Worm (Caenorhabditis elegans) whole organism, L4 larva: Measurements from ENCODE around the gene R09A8.5.

ENCODE experiments used
- F10B5.3 ChIP-seq: sonication (generic microtip); optimal IDR thresholded peaks from 2 replicates; lab custom pipeline; 2016; ENCODE audit warnings: mild to moderate bottlenecking, missing genetic modification characterization, missing compliant biosample characterization
- T26A8.4 ChIP-seq: fragments of 200-800 bp; sonication (Bioruptor generic); IDR thresholded peaks from 2 replicates; pipeline ENCODE4 v1.3.6; 2022; ENCODE audit warnings: missing genetic modification characterization, missing compliant biosample characterization
- Y105C5A.15 ChIP-seq: fragments of 200-800 bp; sonication (Bioruptor generic); IDR thresholded peaks from 2 replicates; pipeline ENCODE4 v1.3.6; 2022; ENCODE audit warnings: missing genetic modification characterization, missing compliant biosample characterization
- Y75B8A.6 ChIP-seq: fragments of 200-800 bp; sonication (Bioruptor generic); IDR thresholded peaks from 2 replicates; pipeline ENCODE4 v1.3.6; 2022; ENCODE audit warnings: missing genetic modification reagents, missing genetic modification characterization, missing compliant biosample characterization
- aha-1 ChIP-seq: fragments of 150-350 bp; peaks from one replicate; lab custom pipeline; 2014; ENCODE audit warnings: missing biosample characterization, missing genetic modification characterization
- ceh-28 ChIP-seq: fragments of 150-350 bp; optimal IDR thresholded peaks from 2 replicates; lab custom pipeline; 2014; ENCODE audit warnings: missing biosample characterization, missing genetic modification reagents, missing genetic modification characterization
- ceh-32 ChIP-seq: sonication (generic microtip); optimal IDR thresholded peaks from 2 replicates; lab custom pipeline; 2016; ENCODE audit warnings: mild to moderate bottlenecking, missing genetic modification characterization, missing compliant biosample characterization; ENCODE audit not compliant: poor library complexity
- ceh-82 ChIP-seq: sonication (generic microtip); optimal IDR thresholded peaks from 2 replicates; lab custom pipeline; 2017; ENCODE audit warnings: missing biosample characterization, missing genetic modification characterization
- ces-1 ChIP-seq: fragments of 150-350 bp; sonication (generic microtip); optimal IDR thresholded peaks from 4 replicates; lab custom pipeline; 2014; ENCODE audit warnings: missing biosample characterization, missing genetic modification reagents, missing genetic modification characterization
- cey-2 ChIP-seq: sonication (generic microtip); optimal IDR thresholded peaks from 3 replicates; lab custom pipeline; 2017; ENCODE audit warnings: missing genetic modification characterization, mild to moderate bottlenecking, missing compliant biosample characterization, antibody characterized with exemption, borderline replicate concordance; ENCODE audit not compliant: insufficient read depth
- ctbp-1 ChIP-seq: fragments of 200-800 bp; sonication (Bioruptor generic); IDR thresholded peaks from 2 replicates; pipeline ENCODE4 v1.3.6; 2022; ENCODE audit warnings: missing genetic modification reagents, missing genetic modification characterization, missing compliant biosample characterization
- daf-12 ChIP-seq: fragments of 150-350 bp; optimal IDR thresholded peaks from 2 replicates; lab custom pipeline; 2014; ENCODE audit warnings: missing biosample characterization, missing genetic modification reagents, missing genetic modification characterization
- daf-16 ChIP-seq, 3 experiments: sonication (generic microtip); optimal IDR thresholded peaks; 2 replicates each; lab custom pipeline; 2016 to 2017; ENCODE audit warnings: missing genetic modification characterization in 3 of 3, missing genetic modification reagents in 3 of 3, mild to moderate bottlenecking in 2 of 3, missing compliant biosample characterization in 2 of 3, missing biosample characterization in 1 of 3, moderate library complexity in 1 of 3
- daf-8 ChIP-seq: fragments of 200-800 bp; sonication (Bioruptor generic); IDR thresholded peaks from 2 replicates; pipeline ENCODE4 v1.3.6; 2022; ENCODE audit warnings: missing genetic modification characterization, missing compliant biosample characterization
- dmd-6 ChIP-seq: fragments of 200-800 bp; sonication (Bioruptor generic); IDR thresholded peaks from 2 replicates; pipeline ENCODE4 v1.3.6; 2022; ENCODE audit warnings: missing genetic modification reagents, missing genetic modification characterization, missing compliant biosample characterization
- dmd-9 ChIP-seq: fragments of 200-800 bp; sonication (Bioruptor generic); IDR thresholded peaks from 2 replicates; pipeline ENCODE4 v1.3.6; 2022; ENCODE audit warnings: missing genetic modification reagents, missing genetic modification characterization, missing compliant biosample characterization
- dpl-1 ChIP-seq: fragments of 150-350 bp; optimal IDR thresholded peaks from 2 replicates; lab custom pipeline; 2014; ENCODE audit warnings: missing biosample characterization, missing genetic modification reagents, missing genetic modification characterization
- dve-1 ChIP-seq: sonication (generic microtip); optimal IDR thresholded peaks from 2 replicates; lab custom pipeline; 2017; ENCODE audit warnings: antibody characterized with exemption, mild to moderate bottlenecking, missing genetic modification characterization, missing compliant biosample characterization; ENCODE audit not compliant: insufficient read depth
- egl-43 ChIP-seq: fragments of 200-800 bp; sonication (Bioruptor generic); IDR thresholded peaks from 2 replicates; pipeline ENCODE4 v1.3.6; 2022; ENCODE audit warnings: missing genetic modification reagents, missing genetic modification characterization, missing compliant biosample characterization
- hif-1 ChIP-seq, 2 experiments: sonication (generic microtip); optimal IDR thresholded peaks; 2 replicates each; lab custom pipeline; 2016 to 2017; ENCODE audit warnings: missing compliant biosample characterization in 2 of 2, missing genetic modification characterization in 2 of 2, missing genetic modification reagents in 2 of 2, missing genotype in 2 of 2, mild to moderate bottlenecking in 1 of 2
- hlh-11 ChIP-seq: fragments of 200-800 bp; sonication (Bioruptor generic); optimal IDR thresholded peaks from 2 replicates; lab custom pipeline; 2018; ENCODE audit warnings: mild to moderate bottlenecking, missing genetic modification characterization, missing compliant biosample characterization
- hlh-30 ChIP-seq: sonication (generic microtip); optimal IDR thresholded peaks from 2 replicates; lab custom pipeline; 2017; ENCODE audit warnings: antibody characterized with exemption, mild to moderate bottlenecking, missing genetic modification characterization, missing compliant biosample characterization; ENCODE audit not compliant: insufficient read depth
- hmg-1.1 ChIP-seq: fragments of 200-800 bp; sonication (Bioruptor generic); IDR thresholded peaks from 2 replicates; pipeline ENCODE4 v1.3.6; 2022; ENCODE audit warnings: missing genetic modification reagents, missing genetic modification characterization, missing compliant biosample characterization
- lin-13 ChIP-seq: fragments of 150-350 bp; optimal IDR thresholded peaks from 2 replicates; lab custom pipeline; 2014; ENCODE audit warnings: missing biosample characterization, missing genetic modification reagents, missing genetic modification characterization
- lin-29 ChIP-seq: fragments of 200-800 bp; sonication (Bioruptor generic); IDR thresholded peaks from 2 replicates; pipeline ENCODE4 v1.3.6; 2022; ENCODE audit warnings: missing genetic modification reagents, missing genetic modification characterization, missing compliant biosample characterization
- lir-3 ChIP-seq: sonication (generic microtip); optimal IDR thresholded peaks from 2 replicates; lab custom pipeline; 2016; ENCODE audit warnings: mild to moderate bottlenecking, missing genetic modification characterization, missing compliant biosample characterization
- lsy-2 ChIP-seq, 2 experiments: fragments of 150-350 bp in 1 of 2; sonication (generic microtip) in 1 of 2; optimal IDR thresholded peaks; 2 replicates each; lab custom pipeline; 2014 to 2017; ENCODE audit warnings: missing biosample characterization in 2 of 2, missing genetic modification characterization in 2 of 2
- madf-5 ChIP-seq, 2 experiments: fragments of 200-800 bp; sonication (Bioruptor generic); IDR thresholded peaks; 2 replicates each; pipeline ENCODE4 v1.3.6; 2022; ENCODE audit warnings: missing compliant biosample characterization in 2 of 2, missing genetic modification characterization in 2 of 2
- mdl-1 ChIP-seq, 2 experiments: fragments of 150-350 bp in 1 of 2; sonication (generic microtip) in 1 of 2; optimal IDR thresholded peaks; 2 replicates each; lab custom pipeline; 2014 to 2017; ENCODE audit warnings: missing biosample characterization in 2 of 2, missing genetic modification characterization in 2 of 2
- mdt-29 ChIP-seq: fragments of 200-800 bp; sonication (Bioruptor generic); IDR thresholded peaks from 2 replicates; pipeline ENCODE4 v1.3.6; 2022; ENCODE audit warnings: missing genetic modification reagents, missing genetic modification characterization, missing compliant biosample characterization
- mep-1 ChIP-seq: fragments of 150-350 bp; sonication (generic microtip); optimal IDR thresholded peaks from 3 replicates; lab custom pipeline; 2014; ENCODE audit warnings: missing biosample characterization, missing genetic modification characterization
- nhr-11 ChIP-seq: fragments of 150-350 bp; optimal IDR thresholded peaks from 2 replicates; lab custom pipeline; 2014; ENCODE audit warnings: missing biosample characterization, missing genetic modification characterization
- nhr-28 ChIP-seq: fragments of 150-350 bp; optimal IDR thresholded peaks from 2 replicates; lab custom pipeline; 2014; ENCODE audit warnings: missing biosample characterization, missing genetic modification characterization
- nhr-42 ChIP-seq: fragments of 200-800 bp; sonication (Bioruptor generic); IDR thresholded peaks from 2 replicates; pipeline ENCODE4 v1.3.6; 2022; ENCODE audit warnings: missing genetic modification characterization, missing compliant biosample characterization
- nhr-77 ChIP-seq: fragments of 150-350 bp; optimal IDR thresholded peaks from 2 replicates; lab custom pipeline; 2014; ENCODE audit warnings: missing biosample characterization, missing genetic modification characterization
- unc-130 ChIP-seq: sonication (generic microtip); optimal IDR thresholded peaks from 2 replicates; lab custom pipeline; 2016; ENCODE audit warnings: missing genetic modification reagents, missing genetic modification characterization, missing compliant biosample characterization
- unc-62 ChIP-seq, 3 experiments: fragments of 150-350 bp in 1 of 3; sonication (generic microtip); optimal IDR thresholded peaks in 2 of 3; peaks in 1 of 3; 1 replicate in 1 of 3; 2 replicates in 2 of 3; lab custom pipeline; 2014 to 2017; ENCODE audit warnings: missing biosample characterization in 3 of 3, missing genetic modification characterization in 3 of 3, missing genetic modification reagents in 3 of 3, missing genotype in 1 of 3
- zip-2 ChIP-seq: fragments of 150-350 bp; optimal IDR thresholded peaks from 2 replicates; lab custom pipeline; 2014; ENCODE audit warnings: missing biosample characterization, missing genetic modification characterization
- ztf-11 ChIP-seq: fragments of 150-350 bp; optimal IDR thresholded peaks from 2 replicates; lab custom pipeline; 2014; ENCODE audit warnings: missing biosample characterization, missing genetic modification characterization

Gene R09A8.5

DNA sequence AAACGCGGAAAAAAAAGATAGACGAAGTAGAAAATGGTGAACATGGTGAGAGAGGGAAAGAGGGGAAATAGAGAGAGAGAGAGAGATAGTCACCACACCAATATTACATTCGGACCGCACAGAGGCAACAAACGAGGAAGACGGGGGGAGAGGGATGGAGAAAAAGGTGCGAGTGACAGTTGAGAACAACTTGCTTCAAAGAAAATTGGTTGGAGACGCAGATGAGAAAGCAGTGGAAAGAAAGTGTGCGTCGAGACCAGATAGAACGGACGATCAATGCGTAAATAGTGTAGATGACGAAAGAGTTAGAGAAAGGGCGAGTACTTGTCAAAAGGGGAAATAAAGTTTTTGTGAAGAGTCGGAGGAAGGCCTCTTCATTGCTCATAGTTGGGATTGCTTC is 30.0 kb upstream of the R09A8.5 start (continued):
- no peak for TF ChIP-seq unc-130
- TF ChIP-seq egl-43 (GFP tag; lab: Robert Waterston, UW), result peak; percentile 64
- TF ChIP-seq cey-2 (tag; lab: Kevin White, UChicago), result no peak
- TF ChIP-seq ces-1 (GFP tag; lab: Kevin White, UChicago), result no peak
- TF ChIP-seq hif-1 (tag; optimal IDR thresholded peaks at IDR 0.05; lab: Kevin White, UChicago), result peak in 1 of 2 experiments; percentile 67
- no peak for TF ChIP-seq Y75B8A.6 (GFP tag; lab: Robert Waterston, UW)
- TF ChIP-seq daf-12, result no peak
- no peak for TF ChIP-seq lin-13 (GFP tag; lab: Kevin White, UChicago)
- no peak for TF ChIP-seq lin-29 (GFP tag; lab: Robert Waterston, UW)
- peak; percentile 30 for TF ChIP-seq dpl-1 (GFP tag; lab: Kevin White, UChicago)

- peak; percentile 97 for TF ChIP-seq aha-1
- no peak for TF ChIP-seq ztf-11
- peak; percentile 28 for TF ChIP-seq nhr-11 (tag; lab: Kevin White, UChicago)
- TF ChIP-seq, all 104 proteins: peak for 2
Observed at ce11 chrX:12668941-12669501, 28.7 kb upstream of the R09A8.5 start.

DNA sequence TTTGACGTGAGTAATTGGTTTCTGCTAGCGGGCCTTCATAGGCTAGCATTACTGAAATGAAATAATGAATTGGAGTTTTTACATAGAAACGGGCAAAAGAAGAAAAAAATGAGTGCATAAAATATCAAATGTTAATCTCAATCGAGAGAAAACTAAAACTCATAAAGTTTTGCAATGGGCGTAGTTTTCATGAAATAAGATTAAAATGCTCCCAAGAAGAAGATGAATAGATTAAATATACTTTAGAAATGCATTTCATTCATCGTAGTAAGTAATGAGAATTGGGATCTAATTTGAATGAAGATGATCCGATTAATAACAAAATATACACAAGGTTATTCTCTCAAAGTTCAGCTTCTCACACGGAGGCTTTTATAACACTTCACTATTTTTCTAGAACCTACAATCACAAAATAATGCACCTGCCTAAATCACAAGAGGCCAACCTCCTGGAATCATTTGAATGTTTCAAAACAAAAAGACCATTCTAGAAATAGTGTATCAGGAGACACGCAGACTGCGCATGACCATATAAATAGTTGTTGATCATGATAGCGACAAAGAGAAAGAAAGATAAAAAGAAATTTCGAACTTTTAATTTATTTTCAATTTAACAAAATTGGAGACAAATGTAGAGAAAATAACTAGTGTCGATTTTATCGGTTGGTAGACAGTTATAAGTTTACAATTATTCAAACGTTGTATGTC is 27.6 kb upstream of the R09A8.5 start, which contains the start of gene nhr-17:
Gene nhr-17, minus strand, starts transcription at position 51 of the 708 bp plus-strand sequence.
- TF ChIP-seq daf-16 (GFP tag; optimal IDR thresholded peaks at IDR 0.05; lab: Kevin White, UChicago) (no peak), daf-16 (tag; optimal IDR thresholded peaks at IDR 0.05; lab: Kevin White, UChicago) (peak; percentile 93), dmd-6 (GFP tag; lab: Robert Waterston, UW) (peak; percentile 47), dmd-9 (GFP tag; lab: Robert Waterston, UW) (no peak), Y75B8A.6 (GFP tag; lab: Robert Waterston, UW) (0 out of 2 replicates have a peak, but pooled peaks have one; percentile 5), dve-1 (tag; lab: Kevin White, UChicago) (peak; percentile 76), T26A8.4 (GFP tag; lab: Robert Waterston, UW) (peak; percentile 44; the same call in 1 of the 2 replicates), hmg-1.1 (no peak), aha-1 (peak; percentile 84), hlh-30 (tag; lab: Kevin White, UChicago) (peak; percentile 97), ceh-28 (tag; lab: Kevin White, UChicago) (no peak), unc-62 (GFP tag; optimal IDR thresholded peaks at IDR 0.05 in 1 of 2; lab: Kevin White, UChicago) (peak in 1 of 2 experiments; percentile 88), unc-62 (tag; optimal IDR thresholded peaks at IDR 0.05; lab: Kevin White, UChicago) (no peak), ceh-32 (tag; lab: Kevin White, UChicago) (no peak), nhr-77 (peak; percentile 30), nhr-42 (GFP tag; lab: Robert Waterston, UW) (0 out of 2 replicates have a peak, but pooled peaks have one; percentile 9), daf-8 (no peak), Y105C5A.15 (GFP tag; lab: Robert Waterston, UW) (no peak), madf-5 (GFP tag; IDR thresholded peaks at IDR 0.05; lab: Robert Waterston, UW) (no peak), nhr-28 (tag; lab: Kevin White, UChicago) (peak; percentile 81), hlh-11 (tag; lab: Kevin White, UChicago) (peak; percentile 60), mdt-29 (peak; percentile 95), ctbp-1 (GFP tag; lab: Robert Waterston, UW) (no peak), lsy-2 (tag; optimal IDR thresholded peaks at IDR 0.05; lab: Kevin White, UChicago) (peak in 1 of 2 experiments; percentile 34), F10B5.3 (tag; lab: Kevin White, UChicago) (no peak), lir-3 (tag; lab: Kevin White, UChicago) (no peak), zip-2 (tag; lab: Kevin White, UChicago) (no peak), ceh-82 (tag; lab: Kevin White, UChicago) (no peak), nhr-11 (tag; lab: Kevin White, UChicago) (peak; percentile 15), mep-1 (tag; lab: Kevin White, UChicago) (peak; percentile 44), mdl-1 (tag; optimal IDR thresholded peaks at IDR 0.05; lab: Kevin White, UChicago) (peak in 1 of 2 experiments; percentile 8)
